5 worm cellular contexts compared by ENCODE assay signal in genomic region chrIV:9527002-9527401, ce11.
TF ChIP-seq lines count a peak whose summit lies in the region.

No protein-coding gene starts in this region.

TF ChIP-seq in whole organism, L1 larva, 84 proteins besides CTCF, POLR2A, EP300 and RAD21:
- TF ChIP-seq elt-2 (tag; optimal IDR thresholded peaks at IDR 0.05; lab: Kevin White, UChicago) = peak; percentile 51
- no peak for TF ChIP-seq unc-130 (tag; optimal IDR thresholded peaks at IDR 0.05; lab: Kevin White, UChicago)
TF ChIP-seq in whole organism, L1 larva: peak in this region for 1.

TF ChIP-seq in whole organism, L2 larva, 48 proteins besides CTCF, POLR2A, EP300 and RAD21:
- TF ChIP-seq fos-1 (tag; optimal IDR thresholded peaks at IDR 0.05; lab: Kevin White, UChicago) = peak; percentile 5
- TF ChIP-seq egl-27 (tag; optimal IDR thresholded peaks at IDR 0.05; lab: Kevin White, UChicago) = no peak
TF ChIP-seq in whole organism, L2 larva: peak in this region for 1.

TF ChIP-seq in whole organism, L3 larva, 47 proteins besides CTCF, POLR2A, EP300 and RAD21:
- TF ChIP-seq lsy-12 (tag; optimal IDR thresholded peaks at IDR 0.05; lab: Kevin White, UChicago) (no peak), eor-1 (tag; optimal IDR thresholded peaks at IDR 0.05; lab: Kevin White, UChicago) (no peak), ztf-11 (tag; optimal IDR thresholded peaks at IDR 0.05; lab: Kevin White, UChicago) (no peak), ceh-28 (tag; optimal IDR thresholded peaks at IDR 0.05; lab: Kevin White, UChicago) (no peak), nhr-11 (tag; optimal IDR thresholded peaks at IDR 0.05; lab: Kevin White, UChicago) (no peak), mdl-1 (tag; optimal IDR thresholded peaks at IDR 0.05; lab: Kevin White, UChicago) (no peak), elt-2 (tag; optimal IDR thresholded peaks at IDR 0.05; lab: Kevin White, UChicago) (peak; percentile 85), daf-12 (tag; optimal IDR thresholded peaks at IDR 0.05; lab: Kevin White, UChicago) (no peak), nhr-76 (tag; optimal IDR thresholded peaks at IDR 0.05; lab: Kevin White, UChicago) (no peak), R02D3.7 (tag; optimal IDR thresholded peaks at IDR 0.05; lab: Kevin White, UChicago) (no peak), egl-5 (tag; optimal IDR thresholded peaks at IDR 0.05; lab: Kevin White, UChicago) (no peak), pqm-1 (tag; optimal IDR thresholded peaks at IDR 0.05; lab: Kevin White, UChicago) (peak; percentile 88), nhr-28 (tag; optimal IDR thresholded peaks at IDR 0.05; lab: Kevin White, UChicago) (no peak), skn-1 (tag; optimal IDR thresholded peaks at IDR 0.05; lab: Kevin White, UChicago) (peak; percentile 7), pha-4 (tag; optimal IDR thresholded peaks at IDR 0.05; lab: Kevin White, UChicago) (peak; percentile 48)

TF ChIP-seq in whole organism, L4 larva, 104 proteins besides CTCF, POLR2A, EP300 and RAD21 (continues in another document):
- TF ChIP-seq hlh-11 (tag; optimal IDR thresholded peaks at IDR 0.05; lab: Kevin White, UChicago) = peak; percentile 52
- TF ChIP-seq pha-4 (GFP tag; IDR thresholded peaks at IDR 0.05; lab: Robert Waterston, UW) = no peak
- TF ChIP-seq pha-4 (tag; optimal IDR thresholded peaks at IDR 0.05; lab: Kevin White, UChicago) = no peak
- TF ChIP-seq egl-43 (GFP tag; IDR thresholded peaks at IDR 0.05; lab: Robert Waterston, UW) = no peak
- no peak for TF ChIP-seq nhr-11 (tag; optimal IDR thresholded peaks at IDR 0.05; lab: Kevin White, UChicago)
- no peak for TF ChIP-seq ces-1 (GFP tag; optimal IDR thresholded peaks at IDR 0.05; lab: Kevin White, UChicago)
- TF ChIP-seq unc-62 (GFP tag; optimal IDR thresholded peaks at IDR 0.05 in 1 of 2; lab: Kevin White, UChicago) = no peak
- no peak for TF ChIP-seq unc-62 (tag; optimal IDR thresholded peaks at IDR 0.05; lab: Kevin White, UChicago)
- no peak for TF ChIP-seq sdz-12 (GFP tag; optimal IDR thresholded peaks at IDR 0.05; lab: Kevin White, UChicago)
- TF ChIP-seq nhr-237 (tag; optimal IDR thresholded peaks at IDR 0.05; lab: Kevin White, UChicago) = no peak
- TF ChIP-seq vab-7 (GFP tag; IDR thresholded peaks at IDR 0.05; lab: Robert Waterston, UW) = no peak
- no peak for TF ChIP-seq D1046.2 (GFP tag; IDR thresholded peaks at IDR 0.05; lab: Robert Waterston, UW)
- no peak for TF ChIP-seq ceh-28 (tag; optimal IDR thresholded peaks at IDR 0.05; lab: Kevin White, UChicago)
- no peak for TF ChIP-seq spr-3 (GFP tag; optimal IDR thresholded peaks at IDR 0.05; lab: Kevin White, UChicago)
- no peak for TF ChIP-seq F37D6.2 (tag; optimal IDR thresholded peaks at IDR 0.05; lab: Kevin White, UChicago)
- no peak for TF ChIP-seq fos-1 (tag; optimal IDR thresholded peaks at IDR 0.05; lab: Kevin White, UChicago)
- TF ChIP-seq fkh-10 (GFP tag; optimal IDR thresholded peaks at IDR 0.05; lab: Kevin White, UChicago) = no peak
- no peak for TF ChIP-seq ceh-44 (GFP tag; IDR thresholded peaks at IDR 0.05; lab: Robert Waterston, UW)
- no peak for TF ChIP-seq mxl-2 (GFP tag; conservative IDR thresholded peaks at IDR 0.05; lab: Robert Waterston, UW)
- no peak for TF ChIP-seq mes-2 (tag; optimal IDR thresholded peaks at IDR 0.05; lab: Kevin White, UChicago; ENCODE audit: poor library complexity, severe bottlenecking)
- no peak for TF ChIP-seq nhr-25 (tag; optimal IDR thresholded peaks at IDR 0.05; lab: Kevin White, UChicago; ENCODE audit: borderline replicate concordance, insufficient read depth)
- no peak for TF ChIP-seq snpc-4 (tag; optimal IDR thresholded peaks at IDR 0.05; lab: Kevin White, UChicago)
- TF ChIP-seq daf-19 (GFP tag; conservative IDR thresholded peaks at IDR 0.05; lab: Robert Waterston, UW) = no peak
- TF ChIP-seq F49E8.2 (tag; optimal IDR thresholded peaks at IDR 0.05; lab: Kevin White, UChicago; ENCODE audit: borderline replicate concordance) = no peak
- no peak for TF ChIP-seq egl-27 (tag; optimal IDR thresholded peaks at IDR 0.05; lab: Kevin White, UChicago)
- no peak for TF ChIP-seq zip-11 (GFP tag; IDR thresholded peaks at IDR 0.05; lab: Robert Waterston, UW)
- TF ChIP-seq T20F7.1 (GFP tag; optimal IDR thresholded peaks at IDR 0.05; lab: Kevin White, UChicago) = peak; percentile 47
- TF ChIP-seq F26F4.8 (GFP tag; conservative IDR thresholded peaks at IDR 0.05; lab: Robert Waterston, UW) = no peak
- TF ChIP-seq T26A8.4 (GFP tag; IDR thresholded peaks at IDR 0.05; lab: Robert Waterston, UW) = no peak
- TF ChIP-seq nhr-6 (tag; optimal IDR thresholded peaks at IDR 0.05; lab: Kevin White, UChicago) = peak; percentile 9
- TF ChIP-seq lsy-2 (tag; optimal IDR thresholded peaks at IDR 0.05; lab: Kevin White, UChicago) = no peak
- TF ChIP-seq daf-16 (GFP tag; optimal IDR thresholded peaks at IDR 0.05; lab: Kevin White, UChicago) = no peak
- peak; percentile 15 for TF ChIP-seq daf-16 (tag; optimal IDR thresholded peaks at IDR 0.05; lab: Kevin White, UChicago)
- TF ChIP-seq pqm-1 (tag; optimal IDR thresholded peaks at IDR 0.05; lab: Kevin White, UChicago) = peak; percentile 32
- peak; percentile 27 for TF ChIP-seq nhr-48 (tag; optimal IDR thresholded peaks at IDR 0.05; lab: Kevin White, UChicago)
- TF ChIP-seq gei-8 (GFP tag; optimal IDR thresholded peaks at IDR 0.05; lab: Kevin White, UChicago) = no peak
- peak; percentile 55 for TF ChIP-seq nhr-28 (tag; optimal IDR thresholded peaks at IDR 0.05; lab: Kevin White, UChicago)
- no peak for TF ChIP-seq lim-7 (GFP tag; IDR thresholded peaks at IDR 0.05; lab: Robert Waterston, UW)
- no peak for TF ChIP-seq ZK337.2 (GFP tag; IDR thresholded peaks at IDR 0.05; lab: Robert Waterston, UW)

TF ChIP-seq in whole organism, young adult, 124 proteins besides CTCF, POLR2A, EP300 and RAD21:
- TF ChIP-seq ekl-4 (GFP tag; IDR thresholded peaks at IDR 0.05; lab: Robert Waterston, UW) (0 out of 2 replicates have a peak, but pooled peaks have one; percentile 12), nhr-80 (tag; optimal IDR thresholded peaks at IDR 0.05; lab: Kevin White, UChicago) (peak; percentile 34), egrh-3 (GFP tag; IDR thresholded peaks at IDR 0.05; lab: Robert Waterston, UW) (no peak), madf-6 (GFP tag; IDR thresholded peaks at IDR 0.05; lab: Robert Waterston, UW) (no peak)
